Fruit fly (Drosophila melanogaster): ENCODE results near the gene CG15564.

The CG15564 gene

DNA sequence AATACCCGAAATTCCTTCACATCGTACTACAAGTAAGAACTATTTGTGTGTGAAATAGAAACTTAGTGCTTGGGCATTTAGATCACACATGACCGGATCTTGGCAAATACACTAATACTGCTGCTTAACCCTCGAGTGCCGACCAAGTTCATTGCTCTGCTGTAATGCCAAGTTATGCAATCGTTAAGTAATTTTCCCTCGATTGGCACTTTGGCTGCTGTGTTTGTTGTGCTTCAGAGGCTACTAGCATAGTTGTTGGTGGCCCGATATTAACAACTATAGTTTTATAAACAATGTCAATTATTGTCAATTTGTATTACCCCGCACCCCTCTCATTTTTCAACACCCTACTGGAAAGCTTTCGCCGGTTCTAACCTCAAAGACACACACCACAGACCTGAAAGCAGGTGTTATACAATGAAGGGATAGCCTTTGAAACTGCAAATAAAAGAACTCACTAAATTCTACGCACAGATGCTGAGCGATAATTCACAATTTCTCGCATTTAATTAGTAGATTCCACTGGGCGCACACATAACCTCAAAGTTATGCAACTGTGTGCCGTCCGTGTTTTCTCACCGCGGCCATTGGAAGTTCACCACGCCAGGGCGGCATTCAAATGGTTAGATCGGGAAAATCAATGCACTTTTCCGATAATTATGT is 16.8 kb downstream of the CG15564 start:
- peak; percentile 10 for TF ChIP-seq noc (tag; optimal IDR thresholded peaks at IDR 0.05)

DNA sequence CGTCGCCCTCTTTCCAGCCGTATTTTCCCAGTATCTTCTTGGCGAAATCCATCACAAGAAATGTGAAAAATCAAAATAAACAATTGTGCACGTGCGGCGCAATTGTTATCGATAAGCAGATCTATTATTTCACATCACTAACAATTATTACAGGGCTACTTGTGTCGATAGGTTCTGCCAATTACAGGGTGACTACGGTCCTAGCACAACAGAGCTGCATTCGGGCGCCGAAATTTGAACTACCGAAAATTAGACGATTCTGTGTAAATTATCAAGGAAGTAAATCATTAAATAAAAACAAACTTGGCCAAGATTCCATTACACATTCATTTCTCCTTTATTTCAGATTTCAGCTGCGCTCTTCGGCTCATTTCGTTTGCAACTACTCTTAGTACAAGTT is 19.3 kb downstream of the CG15564 start, which contains the start of gene CG15561:
Gene CG15561, minus strand, starts transcription at position 113 of the 400 bp plus-strand sequence.
- no peak for TF ChIP-seq noc (tag; optimal IDR thresholded peaks at IDR 0.05)

DNA sequence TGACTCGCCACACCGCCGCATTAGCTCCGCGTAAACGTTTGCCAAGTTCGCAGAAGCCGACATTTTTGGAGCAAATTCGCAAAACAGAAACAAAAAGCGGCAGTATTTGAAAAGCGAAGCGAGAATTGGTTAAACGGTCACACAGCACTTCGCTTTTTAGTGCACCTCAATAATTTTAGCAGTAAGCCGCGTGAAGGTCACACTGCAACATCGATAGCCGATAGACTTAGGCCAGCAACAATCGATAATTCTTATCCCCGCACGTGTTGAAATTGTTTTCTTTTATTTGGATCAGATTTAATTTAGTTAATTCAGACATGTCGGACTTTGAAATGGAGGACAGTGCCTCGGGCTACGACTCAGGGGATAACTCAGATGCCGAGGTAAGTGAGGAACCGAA is 21.9 kb downstream of the CG15564 start, which contains the start of the genes Zwilch and CG1542:
Gene Zwilch, minus strand, starts transcription at position 150 of the 400 bp plus-strand sequence.
Gene CG1542, plus strand, starts transcription at position 232 of the 400 bp plus-strand sequence.
- TF ChIP-seq noc (tag; optimal IDR thresholded peaks at IDR 0.05): no peak

DNA sequence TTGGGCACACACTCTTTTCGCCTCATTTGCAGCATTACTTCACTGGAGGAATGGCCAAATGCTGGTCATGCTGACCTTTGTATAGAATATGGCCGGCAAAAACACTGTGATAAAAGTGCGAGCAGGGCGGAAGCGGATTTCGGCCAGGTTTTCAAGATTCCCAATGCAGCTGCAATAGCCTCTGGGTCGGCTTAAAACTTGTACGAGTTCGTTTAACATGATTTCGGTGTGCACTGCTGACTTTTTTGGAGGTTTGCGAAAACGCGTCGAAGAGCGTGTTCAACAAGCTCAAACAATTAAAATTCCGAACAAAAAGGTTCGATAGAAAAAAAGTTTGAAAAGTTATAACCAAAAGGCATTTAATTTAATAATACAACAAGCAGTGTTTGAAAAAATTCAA is 24.5 kb downstream of the CG15564 start, which contains the start of gene chp:
Gene chp, minus strand, starts transcription at position 101 of the 400 bp plus-strand sequence.
- TF ChIP-seq noc (tag; optimal IDR thresholded peaks at IDR 0.05): no peak

DNA sequence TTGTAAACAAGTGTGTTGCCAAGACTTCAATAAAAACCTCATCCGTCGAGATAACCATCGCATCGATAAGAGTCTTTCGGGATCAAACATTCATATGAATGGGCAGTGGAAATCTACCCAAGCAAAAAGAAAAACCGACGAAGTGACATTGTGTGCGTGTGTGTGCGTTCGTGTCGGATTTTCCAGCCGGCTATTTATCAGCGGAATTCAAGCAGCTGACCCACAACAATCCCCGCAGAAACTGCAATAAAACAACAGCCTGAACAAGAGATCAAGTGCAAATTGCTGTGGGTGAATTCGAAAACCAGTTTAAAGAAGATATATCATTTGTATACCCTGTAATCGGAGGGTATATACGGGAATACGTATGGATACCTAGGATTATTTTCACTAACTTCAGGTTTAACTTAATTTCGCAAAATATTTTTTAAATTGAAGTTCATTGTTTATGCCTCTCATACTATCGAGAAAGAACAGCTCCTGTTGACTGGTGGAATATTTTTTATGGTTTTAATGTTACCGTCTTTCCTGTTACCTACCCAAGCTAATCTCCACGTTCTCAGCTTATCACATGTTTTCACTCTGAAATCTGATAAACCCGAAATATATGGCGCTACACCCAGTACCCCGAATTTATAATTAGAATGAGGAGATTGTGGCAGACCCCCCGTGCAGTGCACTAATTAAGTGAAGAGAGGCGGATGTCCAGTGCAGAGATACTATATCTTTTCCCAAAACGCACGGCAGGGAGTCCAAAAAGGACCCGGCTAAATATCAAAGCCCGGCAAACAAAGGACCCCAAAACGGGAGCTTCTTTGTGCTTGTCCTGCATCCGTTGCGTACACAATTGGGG is 37.8 kb downstream of the CG15564 start:
- peak; percentile 8 for TF ChIP-seq noc (tag; optimal IDR thresholded peaks at IDR 0.05)

DNA sequence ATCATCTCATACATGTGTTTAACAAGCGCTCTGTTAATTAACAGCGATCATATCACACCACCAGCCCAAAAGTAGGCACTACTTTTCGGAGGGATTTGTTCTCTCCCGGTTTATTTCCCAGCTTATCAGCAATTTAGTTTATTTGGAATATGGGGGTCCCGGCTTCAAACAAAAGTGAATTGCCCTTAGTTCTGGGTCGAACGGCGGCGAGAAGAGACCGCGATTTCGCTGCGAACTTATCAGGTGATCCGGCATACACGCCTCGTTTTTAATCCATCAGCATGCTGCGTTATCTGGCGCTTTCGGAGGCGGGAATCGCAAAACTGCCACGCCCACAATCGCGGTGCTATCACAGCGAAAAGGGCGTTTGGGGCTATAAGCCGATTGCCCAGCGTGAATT is 38.4 kb downstream of the CG15564 start, which contains the start of gene CG1544:
Gene CG1544, plus strand, starts transcription at position 186 of the 400 bp plus-strand sequence.
- TF ChIP-seq noc (tag; optimal IDR thresholded peaks at IDR 0.05): peak; percentile 79

DNA sequence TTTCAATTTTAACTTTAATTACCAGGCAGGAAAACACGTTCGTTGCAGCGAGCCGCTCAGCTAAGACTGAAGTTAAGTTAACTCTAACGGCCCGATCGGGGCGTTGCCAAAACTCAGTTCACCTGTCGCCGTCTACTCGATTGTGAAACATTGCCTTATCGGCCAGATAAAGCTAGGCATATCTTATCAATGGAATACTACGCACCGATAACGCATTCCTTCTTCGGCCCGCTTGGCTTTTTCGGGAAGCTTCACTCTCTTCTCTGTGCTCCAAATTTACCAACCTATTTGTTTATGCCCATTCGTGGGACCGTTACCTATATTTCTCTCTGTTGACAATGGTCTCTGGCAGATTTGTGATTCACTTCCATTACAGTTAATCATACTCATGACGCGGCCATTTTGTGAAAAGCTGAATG is 39.5 kb downstream of the CG15564 start, which contains the start of gene mesh:
Gene mesh, minus strand, starts transcription at position 68 of the 419 bp plus-strand sequence.
- TF ChIP-seq noc (tag; optimal IDR thresholded peaks at IDR 0.05): peak; percentile 15

DNA sequence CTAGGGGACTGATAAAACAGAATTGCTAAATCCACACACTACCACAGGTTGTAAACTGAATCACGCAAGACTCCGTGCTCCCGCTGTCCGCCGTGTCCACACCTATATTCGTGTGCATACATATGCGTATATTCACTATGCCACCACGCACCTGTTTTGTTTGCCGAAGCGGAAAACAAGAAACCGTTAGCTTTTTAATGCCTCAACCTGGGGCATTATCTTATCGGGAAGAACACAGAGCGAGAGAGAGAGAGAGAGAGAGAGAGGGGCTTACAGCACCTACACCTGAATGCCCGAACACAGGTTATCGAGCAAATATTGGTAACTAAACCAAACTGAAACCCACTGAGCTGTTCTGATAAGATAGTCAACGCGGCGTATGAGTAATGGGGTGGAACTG is 40.5 kb downstream of the CG15564 start:
- no peak for TF ChIP-seq noc (tag; optimal IDR thresholded peaks at IDR 0.05)

DNA sequence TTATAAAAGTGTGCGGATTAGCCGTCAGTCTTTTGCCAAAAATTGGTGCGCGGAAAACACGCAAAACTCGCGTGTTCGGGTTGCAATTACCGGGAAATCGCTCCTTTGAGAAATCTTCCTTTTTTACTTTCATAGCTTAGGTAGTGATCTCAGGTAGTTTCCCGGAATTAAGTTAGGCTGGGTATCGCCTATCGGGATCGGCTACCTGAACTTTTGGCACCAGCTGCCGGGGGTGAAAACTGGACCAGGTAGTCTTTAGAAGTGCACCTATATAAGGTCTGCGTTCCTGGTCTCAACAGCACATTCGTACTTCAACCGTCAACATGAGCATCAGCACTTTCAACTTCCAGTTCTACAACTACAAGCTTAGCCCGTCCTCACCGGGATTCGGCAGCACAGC is 42.1 kb downstream of the CG15564 start, which contains the start of gene bnk:
Gene bnk, plus strand, starts transcription at position 301 of the 400 bp plus-strand sequence.
- TF ChIP-seq noc (tag; optimal IDR thresholded peaks at IDR 0.05): no peak

All from whole organism, larva.